Fruit fly (Drosophila melanogaster) whole organism, adult: ENCODE data around the gene CtsL4.

Experiments used
- CG12768 ChIP-seq: fragments of 200-800 bp; sonication (Bioruptor generic); optimal IDR thresholded peaks from 2 replicates; lab custom pipeline; 2017; ENCODE audit warnings: missing biosample characterization, missing genetic modification characterization, mild to moderate bottlenecking, moderate library complexity, missing genetic modification reagents
- CG33017 ChIP-seq: fragments of 200-800 bp; sonication (Bioruptor generic); optimal IDR thresholded peaks from 2 replicates; lab custom pipeline; 2018; ENCODE audit warnings: missing biosample characterization, mild to moderate bottlenecking, missing genetic modification characterization, moderate library complexity
- CG5204 ChIP-seq: fragments of 200-800 bp; sonication (Bioruptor generic); optimal IDR thresholded peaks from 2 replicates; lab custom pipeline; 2016; ENCODE audit warnings: missing biosample characterization, missing genetic modification characterization
- CG7045 ChIP-seq: fragments of 200-800 bp; sonication (Bioruptor generic); optimal IDR thresholded peaks from 2 replicates; lab custom pipeline; 2017; ENCODE audit warnings: missing biosample characterization, mild to moderate bottlenecking, missing genetic modification characterization
- CG7101 ChIP-seq: fragments of 200-800 bp; sonication (Bioruptor generic); optimal IDR thresholded peaks from 2 replicates; lab custom pipeline; 2018; ENCODE audit warnings: missing biosample characterization, mild to moderate bottlenecking, missing genetic modification characterization, moderate library complexity
- Clk ChIP-seq: fragments of 200-800 bp; sonication (Bioruptor generic); optimal IDR thresholded peaks from 2 replicates; lab custom pipeline; 2017; ENCODE audit warnings: missing biosample characterization, missing genetic modification characterization
- bab1 ChIP-seq: fragments of 200-800 bp; sonication (Bioruptor generic); optimal IDR thresholded peaks from 3 replicates; lab custom pipeline; 2019; ENCODE audit warnings: missing biosample characterization, mild to moderate bottlenecking, missing genetic modification characterization, moderate library complexity
- cic ChIP-seq: fragments of 200-800 bp; sonication (Bioruptor generic); optimal IDR thresholded peaks from 2 replicates; lab custom pipeline; 2017; ENCODE audit warnings: missing biosample characterization, mild to moderate bottlenecking, missing genetic modification characterization, moderate library complexity
- cnc ChIP-seq, 2 experiments: fragments of >200 bp; optimal IDR thresholded peaks; 2 replicates each; lab custom pipeline; 2017
- kay ChIP-seq: fragments of 200-800 bp; sonication (Bioruptor generic); peaks from one replicate; lab custom pipeline; 2016; ENCODE audit warnings: missing biosample characterization, missing genetic modification characterization, borderline replicate concordance
- pad ChIP-seq: fragments of 200-800 bp; sonication (Bioruptor generic); optimal IDR thresholded peaks from 3 replicates; lab custom pipeline; 2017; ENCODE audit warnings: missing biosample characterization, missing genetic modification characterization, mild to moderate bottlenecking, moderate library complexity, missing genetic modification reagents
- toe ChIP-seq: fragments of 200-800 bp; sonication (Bioruptor generic); optimal IDR thresholded peaks from 2 replicates; lab custom pipeline; 2016; ENCODE audit warnings: missing biosample characterization, missing genetic modification characterization

DNA sequence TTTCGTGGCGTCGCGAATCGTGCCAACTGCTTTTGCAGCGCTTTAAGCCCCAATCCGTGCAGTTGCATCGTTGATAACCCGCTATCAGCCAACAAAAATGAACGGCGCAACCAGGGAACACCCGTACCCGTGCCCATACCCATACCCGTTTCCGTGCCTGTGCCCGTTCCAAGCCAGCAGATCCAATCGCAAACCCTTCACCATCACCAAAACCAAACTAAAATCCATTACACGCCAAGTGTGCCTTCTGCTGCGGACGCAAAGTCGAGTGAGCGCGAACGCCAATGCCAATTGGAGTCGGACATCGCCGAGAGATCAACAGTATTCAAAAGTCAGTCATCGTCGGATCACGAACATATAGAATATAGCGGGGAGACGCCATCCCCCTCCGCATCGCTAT, 22.2 kb downstream of the CtsL4 start:
- TF ChIP-seq kay (no peak), CG33017 (no peak), Clk (no peak), CG5204 (GFP tag; lab: Kevin White, UChicago) (no peak), cic (GFP tag; lab: Kevin White, UChicago) (no peak), CG12768 (GFP tag; lab: Kevin White, UChicago) (no peak), CG7045 (GFP tag; lab: Kevin White, UChicago) (no peak), CG7101 (tag; lab: Kevin White, UChicago) (no peak), cnc (optimal IDR thresholded peaks at IDR 0.05; lab: Kevin White, UChicago) (no peak), bab1 (GFP tag; lab: Kevin White, UChicago) (no peak), pad (GFP tag; lab: Kevin White, UChicago) (no peak), toe (GFP tag; lab: Kevin White, UChicago) (no peak)
